Fruit fly (Drosophila melanogaster): Measurements from ENCODE around the gene CG13838.

DNA sequence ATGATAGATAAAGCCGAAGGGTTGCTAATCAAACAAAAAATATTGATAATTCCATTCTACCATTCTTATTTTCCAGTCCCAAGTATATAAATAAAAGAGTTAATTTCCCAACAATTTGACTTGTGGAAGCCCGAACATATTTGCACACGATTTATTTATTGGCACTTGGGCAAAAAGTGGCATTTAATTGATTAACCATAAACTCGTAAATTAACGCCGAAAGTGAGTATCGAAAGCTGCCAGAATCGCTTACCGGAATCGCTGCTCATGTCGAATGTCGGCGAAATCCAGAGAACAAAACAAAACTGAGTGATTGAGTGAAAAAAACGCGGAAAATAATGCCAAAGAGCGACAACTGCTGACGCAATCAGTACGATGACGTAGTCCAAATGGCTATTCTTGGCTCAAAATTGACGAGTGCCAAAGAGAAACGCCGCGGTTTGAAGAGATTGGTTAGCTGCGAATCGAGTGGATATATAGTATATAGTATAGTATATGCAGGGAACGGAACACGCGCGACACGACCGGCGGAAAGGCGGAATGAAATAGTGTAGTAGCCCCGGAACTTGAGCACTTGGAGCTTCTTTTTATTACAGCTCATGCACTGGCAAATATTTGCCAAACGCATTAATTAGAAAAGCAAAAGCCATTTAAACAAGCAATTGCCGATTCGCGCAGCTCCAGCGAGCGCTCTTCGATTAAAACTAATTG, 44.0 kb upstream of the CG13838 start, which contains the start of gene Nha2:
- TF ChIP-seq CG8478 (optimal IDR thresholded peaks at IDR 0.05) (no peak), CTCF (optimal IDR thresholded peaks at IDR 0.05) (no peak)

Measured in S2 (cell line).